Worm (Caenorhabditis elegans): Measurements from ENCODE around the gene sos-1.

sos-1 gene

DNA sequence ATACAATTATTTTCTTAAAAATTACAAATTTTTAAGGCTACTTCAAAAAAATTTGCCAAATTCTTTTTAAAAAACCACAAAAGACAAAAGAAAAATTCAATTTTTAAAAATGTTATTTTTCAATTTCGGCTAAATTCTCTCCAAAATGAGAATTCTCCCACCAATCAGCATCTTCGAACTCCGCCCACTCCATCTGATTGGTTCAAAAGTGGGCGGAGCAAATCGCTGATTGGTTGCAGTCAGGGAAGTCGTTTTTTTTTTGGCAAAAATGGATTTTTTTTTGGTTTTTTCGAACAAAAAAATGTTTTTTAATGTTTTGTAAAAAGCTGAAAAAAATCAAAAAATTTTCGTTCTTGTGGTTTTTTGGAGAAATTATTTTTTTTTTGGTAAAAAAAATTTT is 9.2 kb downstream of the sos-1 start:
- TF ChIP-seq flt-1 (GFP tag; IDR thresholded peaks at IDR 0.05), result no peak
- TF ChIP-seq sea-1 (GFP tag; conservative IDR thresholded peaks at IDR 0.05), result no peak
- TF ChIP-seq tra-4 (tag; optimal IDR thresholded peaks at IDR 0.05), result no peak
- no peak for TF ChIP-seq hmg-4 (GFP tag; optimal IDR thresholded peaks at IDR 0.05)
- no peak for TF ChIP-seq pes-1 (GFP tag; IDR thresholded peaks at IDR 0.05)
- TF ChIP-seq ceh-36 (tag; optimal IDR thresholded peaks at IDR 0.05), result no peak
- no peak for TF ChIP-seq aly-1 (tag; optimal IDR thresholded peaks at IDR 0.05)
- no peak for TF ChIP-seq B0310.2 (tag; optimal IDR thresholded peaks at IDR 0.05)
- no peak for TF ChIP-seq tbx-37 (GFP tag; conservative IDR thresholded peaks at IDR 0.05)
- no peak for TF ChIP-seq tbx-11 (GFP tag; IDR thresholded peaks at IDR 0.05)
- TF ChIP-seq ceh-13 (GFP tag; optimal IDR thresholded peaks at IDR 0.05), result no peak
- no peak for TF ChIP-seq ets-7 (tag; optimal IDR thresholded peaks at IDR 0.05)
- TF ChIP-seq ama-1 (optimal IDR thresholded peaks at IDR 0.05), result no peak
- no peak for TF ChIP-seq F13C5.2 (tag; optimal IDR thresholded peaks at IDR 0.05)
- no peak for TF ChIP-seq scrt-1 (GFP tag; IDR thresholded peaks at IDR 0.05)
- no peak for TF ChIP-seq hmbx-1 (tag; optimal IDR thresholded peaks at IDR 0.05)
- no peak for TF ChIP-seq hnd-1 (tag; optimal IDR thresholded peaks at IDR 0.05)

DNA sequence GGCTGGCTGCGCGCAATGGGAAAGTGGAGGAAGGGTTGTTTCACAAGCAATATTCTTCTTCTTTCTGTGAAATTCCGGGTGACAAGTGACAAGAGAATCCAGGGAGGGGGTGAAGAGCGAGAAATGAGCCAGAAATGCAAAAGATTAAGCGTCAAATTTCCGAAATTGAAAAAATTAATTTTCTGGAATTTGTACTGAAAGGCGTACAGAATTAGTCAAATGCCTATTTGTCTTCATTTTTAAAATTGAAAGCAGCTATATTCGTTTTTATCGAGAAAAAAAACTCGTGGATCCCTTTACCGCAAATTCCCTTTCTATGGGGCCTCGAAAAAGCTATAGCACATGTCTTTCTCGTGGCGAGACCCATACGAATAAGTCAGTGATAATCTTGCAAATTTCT is 13.4 kb downstream of the sos-1 start:
- TF ChIP-seq B0310.2 (tag; optimal IDR thresholded peaks at IDR 0.05) (no peak), tra-4 (tag; optimal IDR thresholded peaks at IDR 0.05) (no peak), ets-7 (tag; optimal IDR thresholded peaks at IDR 0.05) (no peak), pes-1 (GFP tag; IDR thresholded peaks at IDR 0.05) (peak; percentile 43; the same call in 1 of the 2 replicates), ceh-36 (tag; optimal IDR thresholded peaks at IDR 0.05) (peak; percentile 12), hnd-1 (tag; optimal IDR thresholded peaks at IDR 0.05) (no peak), F13C5.2 (tag; optimal IDR thresholded peaks at IDR 0.05) (no peak), scrt-1 (GFP tag; IDR thresholded peaks at IDR 0.05) (no peak), hmg-4 (GFP tag; optimal IDR thresholded peaks at IDR 0.05) (no peak)

- TF ChIP-seq hmbx-1 (tag; optimal IDR thresholded peaks at IDR 0.05), result no peak
- TF ChIP-seq B0310.2 (tag; optimal IDR thresholded peaks at IDR 0.05), result no peak
- TF ChIP-seq pes-1 (GFP tag; IDR thresholded peaks at IDR 0.05), result no peak
- no peak for TF ChIP-seq tra-4 (tag; optimal IDR thresholded peaks at IDR 0.05)
- TF ChIP-seq ama-1 (optimal IDR thresholded peaks at IDR 0.05), result no peak
Measured at ce11 chrV:4527934-4528333, 21.2 kb downstream of the sos-1 start.

DNA sequence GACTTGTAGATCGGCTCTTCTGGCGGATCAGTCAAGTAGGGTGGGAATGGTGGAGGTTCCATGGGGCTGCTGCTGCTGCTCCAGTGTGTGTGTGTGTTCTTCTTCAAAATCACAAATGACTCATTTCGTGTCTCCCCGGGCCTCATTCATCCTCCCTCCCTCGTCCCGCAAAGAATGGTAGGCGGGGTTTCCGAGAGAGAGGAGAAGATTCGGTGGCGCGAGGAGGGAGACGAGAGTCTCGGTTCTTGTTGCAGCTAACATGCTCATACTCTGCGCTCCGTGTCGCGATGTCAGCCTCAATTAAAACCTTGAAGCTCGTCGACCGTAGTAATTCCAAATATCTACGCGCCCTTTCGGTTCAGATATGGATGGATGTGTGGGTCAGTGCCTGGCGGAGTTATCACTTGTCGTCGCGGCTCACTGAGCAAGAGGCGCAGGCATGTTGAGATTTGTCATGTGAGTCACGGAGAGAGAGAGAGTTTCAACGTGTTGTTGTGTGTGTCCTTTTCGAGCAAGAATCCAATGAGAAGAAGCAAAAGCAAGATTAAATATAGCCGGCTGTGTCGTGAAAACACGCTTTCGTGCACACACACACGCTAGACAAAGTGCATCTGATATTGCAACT is 22.2 kb downstream of the sos-1 start:
- TF ChIP-seq hnd-1 (tag; optimal IDR thresholded peaks at IDR 0.05), result no peak
- TF ChIP-seq tra-4 (tag; optimal IDR thresholded peaks at IDR 0.05), result no peak
- no peak for TF ChIP-seq ama-1 (optimal IDR thresholded peaks at IDR 0.05)
- TF ChIP-seq sea-1 (GFP tag; conservative IDR thresholded peaks at IDR 0.05), result no peak

- TF ChIP-seq aly-1 (tag; optimal IDR thresholded peaks at IDR 0.05) (no peak), hmg-4 (GFP tag; optimal IDR thresholded peaks at IDR 0.05) (no peak), tra-4 (tag; optimal IDR thresholded peaks at IDR 0.05) (no peak), hmbx-1 (tag; optimal IDR thresholded peaks at IDR 0.05) (no peak), flt-1 (GFP tag; IDR thresholded peaks at IDR 0.05) (no peak)
Measured at ce11 chrV:4525512-4525911, 23.6 kb downstream of the sos-1 start.

DNA sequence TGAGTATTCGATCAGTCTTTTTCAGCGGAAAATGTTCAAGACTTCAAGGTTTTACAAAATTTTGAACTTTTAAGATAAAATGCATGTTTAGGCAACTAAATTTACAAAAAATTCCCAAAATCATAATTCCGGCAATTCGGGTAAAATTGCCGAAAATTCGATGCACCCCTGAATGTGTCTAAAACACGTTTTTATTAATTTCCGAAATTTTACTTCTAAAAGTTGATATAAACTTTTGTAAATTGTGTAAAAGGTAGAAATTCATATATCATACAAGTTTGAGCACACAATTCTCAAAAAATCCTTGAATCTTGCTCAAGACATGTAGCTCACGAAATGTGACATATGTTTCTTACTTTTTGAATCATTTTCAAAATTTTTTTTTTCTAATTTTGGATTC is 24.0 kb downstream of the sos-1 start:
- no peak for TF ChIP-seq pes-1 (GFP tag; IDR thresholded peaks at IDR 0.05)
- no peak for TF ChIP-seq hmbx-1 (tag; optimal IDR thresholded peaks at IDR 0.05)
- TF ChIP-seq F13C5.2 (tag; optimal IDR thresholded peaks at IDR 0.05), result no peak
- TF ChIP-seq tbx-11 (GFP tag; IDR thresholded peaks at IDR 0.05), result no peak
- TF ChIP-seq ceh-36 (tag; optimal IDR thresholded peaks at IDR 0.05), result no peak
- TF ChIP-seq ets-7 (tag; optimal IDR thresholded peaks at IDR 0.05), result no peak

DNA sequence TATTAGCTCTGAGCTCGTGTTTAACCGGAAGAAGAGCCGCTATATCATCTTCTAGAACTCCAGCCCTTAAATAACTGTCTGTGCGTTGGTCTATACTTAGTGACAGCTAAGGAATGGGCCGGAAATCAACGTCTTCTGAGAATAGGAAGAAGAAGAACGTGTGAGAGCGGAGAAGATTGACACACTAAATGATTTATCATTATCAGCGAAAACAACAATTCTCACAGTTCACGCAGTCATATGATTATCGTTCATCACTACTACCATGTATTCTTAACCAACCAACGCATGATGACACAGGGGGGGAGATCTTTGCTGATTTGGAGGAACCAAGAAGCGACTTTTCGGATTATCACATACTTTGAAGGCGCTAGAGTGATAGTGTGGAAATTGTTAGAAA is 24.8 kb downstream of the sos-1 start:
- TF ChIP-seq tbx-11 (GFP tag; IDR thresholded peaks at IDR 0.05) (no peak), tbx-37 (GFP tag; conservative IDR thresholded peaks at IDR 0.05) (no peak), hmg-4 (GFP tag; optimal IDR thresholded peaks at IDR 0.05) (no peak), hnd-1 (tag; optimal IDR thresholded peaks at IDR 0.05) (no peak), pes-1 (GFP tag; IDR thresholded peaks at IDR 0.05) (no peak), hmbx-1 (tag; optimal IDR thresholded peaks at IDR 0.05) (no peak), ceh-13 (GFP tag; optimal IDR thresholded peaks at IDR 0.05) (no peak), scrt-1 (GFP tag; IDR thresholded peaks at IDR 0.05) (no peak), ets-7 (tag; optimal IDR thresholded peaks at IDR 0.05) (no peak), flt-1 (GFP tag; IDR thresholded peaks at IDR 0.05) (no peak)

ce11 chrV:4523844-4524243 is 25.2 kb downstream of the sos-1 start:
- no peak for TF ChIP-seq hmbx-1 (tag; optimal IDR thresholded peaks at IDR 0.05)
- TF ChIP-seq tbx-11 (GFP tag; IDR thresholded peaks at IDR 0.05), result no peak
- TF ChIP-seq F13C5.2 (tag; optimal IDR thresholded peaks at IDR 0.05), result no peak
- TF ChIP-seq tbx-37 (GFP tag; conservative IDR thresholded peaks at IDR 0.05), result no peak

ce11 chrV:4523312-4523711 is 25.8 kb downstream of the sos-1 start:
- TF ChIP-seq scrt-1 (GFP tag; IDR thresholded peaks at IDR 0.05), result no peak
- TF ChIP-seq ceh-13 (GFP tag; optimal IDR thresholded peaks at IDR 0.05), result no peak
- TF ChIP-seq hmg-4 (GFP tag; optimal IDR thresholded peaks at IDR 0.05), result no peak
- no peak for TF ChIP-seq pes-1 (GFP tag; IDR thresholded peaks at IDR 0.05)
- no peak for TF ChIP-seq aly-1 (tag; optimal IDR thresholded peaks at IDR 0.05)
- no peak for TF ChIP-seq hnd-1 (tag; optimal IDR thresholded peaks at IDR 0.05)

Data from whole organism, early embryonic.